Worm (Caenorhabditis elegans) whole organism, L1 larva: ENCODE data around the gene wht-7.

Source experiments
- C04F5.9 ChIP-seq: sonication (generic microtip); optimal IDR thresholded peaks from 2 replicates; lab custom pipeline; 2016; ENCODE audit warnings: missing genetic modification characterization, missing compliant biosample characterization
- C34B4.2 ChIP-seq: sonication (generic microtip); optimal IDR thresholded peaks from 2 replicates; lab custom pipeline; 2017; ENCODE audit warnings: mild to moderate bottlenecking, missing genetic modification characterization, missing compliant biosample characterization
- aha-1 ChIP-seq: fragments of 150-350 bp; optimal IDR thresholded peaks from 2 replicates; lab custom pipeline; 2014; ENCODE audit warnings: missing biosample characterization, missing genetic modification characterization
- alr-1 ChIP-seq: fragments of 200-800 bp; sonication (Bioruptor generic); optimal IDR thresholded peaks from 2 replicates; lab custom pipeline; 2018; ENCODE audit warnings: borderline replicate concordance, mild to moderate bottlenecking, missing genetic modification characterization, missing compliant biosample characterization
- aly-2 ChIP-seq: fragments of 150-350 bp; optimal IDR thresholded peaks from 2 replicates; lab custom pipeline; 2014; ENCODE audit warnings: missing biosample characterization, missing genetic modification characterization
- ama-1 ChIP-seq: fragments of 150-350 bp; optimal IDR thresholded peaks from 2 replicates; lab custom pipeline; 2014
- blmp-1 ChIP-seq: fragments of 150-350 bp; optimal IDR thresholded peaks from 2 replicates; lab custom pipeline; 2014; ENCODE audit warnings: missing biosample characterization, missing genetic modification characterization
- ceh-8 ChIP-seq: fragments of 200-800 bp; sonication (Bioruptor generic); optimal IDR thresholded peaks from 2 replicates; lab custom pipeline; 2018; ENCODE audit warnings: mild to moderate bottlenecking, missing genetic modification characterization, moderate library complexity, missing compliant biosample characterization
- ceh-82 ChIP-seq, 3 experiments: fragments of 150-350 bp in 1 of 3; sonication (generic microtip) in 2 of 3; optimal IDR thresholded peaks; 2 replicates each; lab custom pipeline; 2014 to 2017; ENCODE audit warnings: missing biosample characterization in 3 of 3, missing genetic modification characterization in 3 of 3
- dpl-1 ChIP-seq, 3 experiments: fragments of 150-350 bp in 2 of 3; sonication (generic microtip) in 1 of 3; optimal IDR thresholded peaks; 2 replicates each; lab custom pipeline; 2014 to 2017; ENCODE audit warnings: missing biosample characterization in 3 of 3, missing genetic modification characterization in 3 of 3, missing genetic modification reagents in 3 of 3
- dsc-1 ChIP-seq: sonication (generic microtip); optimal IDR thresholded peaks from 2 replicates; lab custom pipeline; 2016; ENCODE audit warnings: mild to moderate bottlenecking, missing genetic modification characterization, missing compliant biosample characterization
- efl-1 ChIP-seq, 4 experiments: fragments of 150-350 bp; optimal IDR thresholded peaks in 3 of 4; peaks in 1 of 4; 1 replicate in 1 of 4; 2 replicates in 3 of 4; lab custom pipeline; 2014; ENCODE audit warnings: missing biosample characterization in 2 of 4, missing genetic modification characterization in 2 of 4, missing genetic modification reagents in 2 of 4
- efl-3 ChIP-seq: fragments of 200-800 bp; sonication (Bioruptor generic); optimal IDR thresholded peaks from 2 replicates; lab custom pipeline; 2018; ENCODE audit warnings: mild to moderate bottlenecking, missing genetic modification characterization, missing compliant biosample characterization
- egl-13 ChIP-seq: sonication (generic microtip); optimal IDR thresholded peaks from 2 replicates; lab custom pipeline; 2016; ENCODE audit warnings: missing genotype, missing genetic modification reagents, missing genetic modification characterization, missing compliant biosample characterization
- egl-27 ChIP-seq, 2 experiments: fragments of 150-350 bp in 1 of 2; sonication (generic microtip); optimal IDR thresholded peaks; 3 replicates each; lab custom pipeline; 2017 to 2018; ENCODE audit warnings: missing biosample characterization in 2 of 2, missing genetic modification characterization in 2 of 2, missing genetic modification reagents in 2 of 2
- elt-2 ChIP-seq: sonication (generic microtip); optimal IDR thresholded peaks from 2 replicates; lab custom pipeline; 2016; ENCODE audit warnings: missing genetic modification characterization, mild to moderate bottlenecking, inconsistent platforms, missing compliant biosample characterization, missing genetic modification reagents
- elt-3 ChIP-seq, 6 experiments: fragments of 150-350 bp in 1 of 6; sonication (generic microtip); optimal IDR thresholded peaks; 2 replicates each; lab custom pipeline; 2017 to 2018; ENCODE audit warnings: missing biosample characterization in 6 of 6, missing genetic modification characterization in 6 of 6, inconsistent platforms in 1 of 6
- fkh-10 ChIP-seq: sonication (generic microtip); optimal IDR thresholded peaks from 2 replicates; lab custom pipeline; 2017; ENCODE audit warnings: missing biosample characterization, missing genetic modification reagents, missing genetic modification characterization
- fkh-4 ChIP-seq: sonication (generic microtip); optimal IDR thresholded peaks from 2 replicates; lab custom pipeline; 2016; ENCODE audit warnings: missing compliant biosample characterization, missing genetic modification characterization, borderline replicate concordance
- fkh-8 ChIP-seq: sonication (generic microtip); optimal IDR thresholded peaks from 2 replicates; lab custom pipeline; 2016; ENCODE audit warnings: mild to moderate bottlenecking, missing genetic modification characterization, missing compliant biosample characterization
- fos-1 ChIP-seq: fragments of 150-350 bp; optimal IDR thresholded peaks from 2 replicates; lab custom pipeline; 2014; ENCODE audit warnings: missing biosample characterization, missing genetic modification characterization
- hpl-2 ChIP-seq: fragments of 150-350 bp; optimal IDR thresholded peaks from 2 replicates; lab custom pipeline; 2014; ENCODE audit warnings: missing biosample characterization, missing genetic modification reagents, missing genetic modification characterization
- irx-1 ChIP-seq: sonication (generic microtip); optimal IDR thresholded peaks from 2 replicates; lab custom pipeline; 2016; ENCODE audit warnings: missing genetic modification characterization, missing compliant biosample characterization
- isw-1 ChIP-seq: fragments of 200-800 bp; sonication (Bioruptor generic); IDR thresholded peaks from 2 replicates; pipeline ENCODE4 v1.3.6; 2022; ENCODE audit warnings: missing genetic modification characterization, missing compliant biosample characterization
- lin-14 ChIP-seq: fragments of 200-800 bp; sonication (Bioruptor generic); optimal IDR thresholded peaks from 2 replicates; lab custom pipeline; 2018; ENCODE audit warnings: mild to moderate bottlenecking, missing genetic modification characterization, moderate library complexity, missing compliant biosample characterization
- lin-15B ChIP-seq: fragments of 150-350 bp; sonication (generic microtip); optimal IDR thresholded peaks from 3 replicates; lab custom pipeline; 2014; ENCODE audit warnings: missing biosample characterization, missing genetic modification characterization
- lin-35 ChIP-seq, 2 experiments: fragments of 150-350 bp; optimal IDR thresholded peaks; 2 replicates each; lab custom pipeline; 2014; ENCODE audit warnings: missing biosample characterization in 2 of 2, missing genetic modification characterization in 2 of 2, missing genetic modification reagents in 2 of 2
- lsy-2 ChIP-seq, 2 experiments: fragments of 150-350 bp; optimal IDR thresholded peaks; 2 replicates each; lab custom pipeline; 2014; ENCODE audit warnings: missing biosample characterization in 2 of 2, missing genetic modification characterization in 2 of 2
- mef-2 ChIP-seq: fragments of 150-350 bp; optimal IDR thresholded peaks from 2 replicates; lab custom pipeline; 2014; ENCODE audit warnings: missing biosample characterization, missing genetic modification characterization
- nhr-11 ChIP-seq: fragments of 150-350 bp; optimal IDR thresholded peaks from 2 replicates; lab custom pipeline; 2014; ENCODE audit warnings: missing biosample characterization, missing genetic modification characterization
- nhr-12 ChIP-seq: sonication (generic microtip); optimal IDR thresholded peaks from 2 replicates; lab custom pipeline; 2017; ENCODE audit warnings: missing biosample characterization, missing genetic modification characterization
- nhr-19 ChIP-seq: fragments of 200-800 bp; sonication (Bioruptor generic); conservative IDR thresholded peaks from 2 replicates; pipeline ENCODE4 v1.3.6; 2022; ENCODE audit warnings: missing genetic modification characterization, missing compliant biosample characterization
- nhr-20 ChIP-seq: sonication (generic microtip); optimal IDR thresholded peaks from 2 replicates; lab custom pipeline; 2016; ENCODE audit warnings: mild to moderate bottlenecking, missing genetic modification characterization, missing compliant biosample characterization
- nhr-28 ChIP-seq: fragments of 150-350 bp; optimal IDR thresholded peaks from 2 replicates; lab custom pipeline; 2014; ENCODE audit warnings: missing biosample characterization, missing genetic modification characterization
- nhr-47 ChIP-seq: sonication (generic microtip); optimal IDR thresholded peaks from 2 replicates; lab custom pipeline; 2016; ENCODE audit warnings: mild to moderate bottlenecking, missing genetic modification characterization, moderate library complexity, missing compliant biosample characterization
- nhr-71 ChIP-seq: sonication (generic microtip); optimal IDR thresholded peaks from 2 replicates; lab custom pipeline; 2016; ENCODE audit warnings: mild to moderate bottlenecking, missing genetic modification characterization, moderate library complexity, missing compliant biosample characterization
- nhr-90 ChIP-seq: sonication (generic microtip); optimal IDR thresholded peaks from 2 replicates; lab custom pipeline; 2016; ENCODE audit warnings: mild to moderate bottlenecking, missing genetic modification characterization, missing compliant biosample characterization; ENCODE audit not compliant: poor library complexity
- rnt-1 ChIP-seq: sonication (generic microtip); optimal IDR thresholded peaks from 2 replicates; lab custom pipeline; 2016; ENCODE audit warnings: mild to moderate bottlenecking, missing genetic modification characterization, moderate library complexity, missing compliant biosample characterization
- skn-1 ChIP-seq: fragments of 150-350 bp; optimal IDR thresholded peaks from 2 replicates; lab custom pipeline; 2014; ENCODE audit warnings: missing biosample characterization, missing genetic modification characterization
- snu-23 ChIP-seq: sonication (generic microtip); optimal IDR thresholded peaks from 2 replicates; lab custom pipeline; 2016; ENCODE audit warnings: missing genetic modification characterization, missing compliant biosample characterization
- swsn-7 ChIP-seq: sonication (generic microtip); optimal IDR thresholded peaks from 2 replicates; lab custom pipeline; 2016; ENCODE audit warnings: missing genetic modification characterization, missing compliant biosample characterization
- tbx-2 ChIP-seq: sonication (generic microtip); optimal IDR thresholded peaks from 2 replicates; lab custom pipeline; 2016; ENCODE audit warnings: missing genetic modification characterization, missing compliant biosample characterization
- tlp-1 ChIP-seq: fragments of 150-350 bp; optimal IDR thresholded peaks from 2 replicates; lab custom pipeline; 2014; ENCODE audit warnings: missing biosample characterization, missing genetic modification characterization
- unc-130 ChIP-seq: fragments of 150-350 bp; optimal IDR thresholded peaks from 2 replicates; lab custom pipeline; 2017; ENCODE audit warnings: missing biosample characterization, missing genetic modification characterization, inconsistent platforms
- unc-86 ChIP-seq: sonication (generic microtip); optimal IDR thresholded peaks from 2 replicates; lab custom pipeline; 2016; ENCODE audit warnings: missing genetic modification characterization, missing compliant biosample characterization
- unc-98 ChIP-seq: fragments of 200-800 bp; sonication (Bioruptor generic); IDR thresholded peaks from 2 replicates; pipeline ENCODE4 v1.3.6; 2022; ENCODE audit warnings: missing genetic modification characterization, missing compliant biosample characterization
- xbp-1 ChIP-seq: sonication (generic microtip); optimal IDR thresholded peaks from 2 replicates; lab custom pipeline; 2016; ENCODE audit warnings: missing genetic modification characterization, missing compliant biosample characterization
- zag-1 ChIP-seq: fragments of 150-350 bp; optimal IDR thresholded peaks from 2 replicates; lab custom pipeline; 2014; ENCODE audit warnings: missing biosample characterization, missing genetic modification characterization
- zip-4 ChIP-seq: fragments of 200-800 bp; sonication (Bioruptor generic); optimal IDR thresholded peaks from 2 replicates; lab custom pipeline; 2018; ENCODE audit warnings: mild to moderate bottlenecking, missing genetic modification characterization, moderate library complexity, missing compliant biosample characterization

wht-7 gene

DNA sequence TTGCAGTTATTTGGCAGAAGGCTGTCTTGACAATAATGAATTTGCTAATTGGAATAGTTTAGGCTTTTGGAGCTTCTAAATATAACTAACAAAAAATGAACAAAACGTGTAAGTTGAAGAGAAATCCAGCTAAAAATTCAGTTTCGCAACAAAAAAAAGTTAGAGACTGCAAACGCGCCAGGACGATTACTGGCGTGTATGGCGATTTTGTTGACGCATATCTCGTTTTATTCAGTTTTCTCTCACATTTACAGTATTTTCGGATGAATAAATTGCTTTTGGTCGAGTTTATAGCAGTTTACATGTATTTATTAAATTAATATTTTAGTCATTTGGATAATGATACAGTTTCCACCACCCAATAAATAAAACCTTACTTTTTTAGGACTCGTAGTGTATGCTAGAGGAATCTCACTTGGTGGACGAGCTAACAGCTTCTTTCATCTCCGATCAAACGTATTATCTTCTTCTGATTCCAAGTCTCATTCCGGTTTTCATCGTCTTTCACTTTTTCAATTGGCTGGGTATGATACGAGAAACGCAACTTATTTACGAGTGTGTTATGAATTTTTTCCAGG is 23.7 kb upstream of the wht-7 start, which contains the start of the genes abcf-3 and F42A10.5 (continued):
- peak; percentile 57 for TF ChIP-seq fkh-10 (GFP tag; lab: Kevin White, UChicago)
- TF ChIP-seq hpl-2 (GFP tag; lab: Kevin White, UChicago): peak; percentile 38
- TF ChIP-seq fkh-4: peak; percentile 5
- peak; percentile 73 to 77 (median 76) for TF ChIP-seq dpl-1 (GFP tag; optimal IDR thresholded peaks at IDR 0.05; lab: Kevin White, UChicago)
- peak; percentile 83 for TF ChIP-seq rnt-1 (tag; lab: Kevin White, UChicago)
- TF ChIP-seq efl-3 (GFP tag; lab: Kevin White, UChicago): no peak
- TF ChIP-seq alr-1 (tag; lab: Kevin White, UChicago): no peak
- TF ChIP-seq nhr-12 (tag; lab: Kevin White, UChicago): no peak
- peak; percentile 21 for TF ChIP-seq zip-4 (GFP tag; lab: Kevin White, UChicago)
- peak; percentile 81 to 89 for TF ChIP-seq lsy-2 (tag; optimal IDR thresholded peaks at IDR 0.05; lab: Kevin White, UChicago)
- TF ChIP-seq C34B4.2 (tag; lab: Kevin White, UChicago): no peak
- TF ChIP-seq nhr-90 (tag; lab: Kevin White, UChicago): peak; percentile 64
- TF ChIP-seq xbp-1 (tag; lab: Kevin White, UChicago): peak; percentile 61
- peak; percentile 62 for TF ChIP-seq tbx-2 (tag; lab: Kevin White, UChicago)
- peak; percentile 61 for TF ChIP-seq isw-1 (GFP tag; lab: Robert Waterston, UW)
- TF ChIP-seq aha-1: peak; percentile 18
- no peak for TF ChIP-seq tlp-1 (tag; lab: Kevin White, UChicago)
- TF ChIP-seq elt-3 (tag; optimal IDR thresholded peaks at IDR 0.05; lab: Kevin White, UChicago): peak in 2 of 6 experiments; percentile 46 to 78
- peak; percentile 23 for TF ChIP-seq aly-2 (tag; lab: Kevin White, UChicago)
- peak; percentile 32 for TF ChIP-seq C04F5.9 (tag; lab: Kevin White, UChicago)
- no peak for TF ChIP-seq ceh-8 (GFP tag; lab: Kevin White, UChicago)
- peak; percentile 76 for TF ChIP-seq unc-130
- peak; percentile 78 for TF ChIP-seq snu-23 (GFP tag; lab: Kevin White, UChicago)
- peak; percentile 66 for TF ChIP-seq dsc-1 (tag; lab: Kevin White, UChicago)
- peak; percentile 59 for TF ChIP-seq blmp-1
- TF ChIP-seq fkh-8 (tag; lab: Kevin White, UChicago): peak; percentile 40
- TF ChIP-seq nhr-28 (tag; lab: Kevin White, UChicago): no peak
- TF ChIP-seq irx-1: peak; percentile 63
- TF ChIP-seq skn-1 (tag; lab: Kevin White, UChicago): peak; percentile 85
- peak; percentile 20 for TF ChIP-seq egl-13
- no peak for TF ChIP-seq mef-2 (tag; lab: Kevin White, UChicago)
- peak; percentile 45 for TF ChIP-seq elt-2
- TF ChIP-seq unc-98 (GFP tag; lab: Robert Waterston, UW): no peak
- TF ChIP-seq nhr-11 (tag; lab: Kevin White, UChicago): peak; percentile 5
- no peak for TF ChIP-seq egl-27 (tag; optimal IDR thresholded peaks at IDR 0.05; lab: Kevin White, UChicago)
- peak; percentile 37 for TF ChIP-seq unc-86 (tag; lab: Kevin White, UChicago)

DNA sequence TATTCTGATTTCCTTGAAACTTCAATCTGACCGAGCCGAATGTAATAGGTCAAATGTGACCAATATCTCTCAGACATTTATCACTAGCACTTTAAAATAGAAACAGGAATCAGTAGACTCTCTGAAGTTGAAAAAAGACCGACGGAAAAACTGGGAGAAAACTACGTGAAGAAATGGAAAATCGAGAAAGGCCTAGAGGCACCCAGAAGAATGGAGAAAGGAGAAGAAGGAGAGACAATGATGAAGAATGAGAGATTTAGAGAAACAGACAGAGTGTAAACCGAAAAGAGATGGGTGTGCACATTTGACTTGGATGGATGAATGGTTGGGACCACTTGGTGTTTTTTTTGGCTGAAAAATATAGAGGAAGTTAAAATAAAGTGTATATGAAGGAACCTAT is 20.6 kb upstream of the wht-7 start:
- TF ChIP-seq ceh-82 (tag; optimal IDR thresholded peaks at IDR 0.05; lab: Kevin White, UChicago) (peak in 2 of 3 experiments; percentile 5 to 67), efl-1 (optimal IDR thresholded peaks at IDR 0.05; lab: Kevin White, UChicago) (peak; percentile 25 to 30), efl-1 (GFP tag; optimal IDR thresholded peaks at IDR 0.05 in 1 of 2; lab: Kevin White, UChicago) (peak; percentile 8 to 29), aly-2 (tag; lab: Kevin White, UChicago) (peak; percentile 2), rnt-1 (tag; lab: Kevin White, UChicago) (peak; percentile 70), xbp-1 (tag; lab: Kevin White, UChicago) (peak; percentile 3), lin-15B (no peak), lin-35 (GFP tag; optimal IDR thresholded peaks at IDR 0.05; lab: Kevin White, UChicago) (peak in 1 of 2 experiments; percentile 34), swsn-7 (peak; percentile 40), nhr-47 (tag; lab: Kevin White, UChicago) (no peak), tlp-1 (tag; lab: Kevin White, UChicago) (no peak), skn-1 (tag; lab: Kevin White, UChicago) (peak; percentile 29), dsc-1 (tag; lab: Kevin White, UChicago) (peak; percentile 10), lsy-2 (tag; optimal IDR thresholded peaks at IDR 0.05; lab: Kevin White, UChicago) (peak; percentile 43 to 56), blmp-1 (peak; percentile 85), zag-1 (tag; lab: Kevin White, UChicago) (no peak), nhr-71 (tag; lab: Kevin White, UChicago) (peak; percentile 72), nhr-19 (GFP tag; lab: Robert Waterston, UW) (peak; percentile 36), snu-23 (GFP tag; lab: Kevin White, UChicago) (peak; percentile 76), ama-1 (lab: Kevin White, UChicago) (no peak), fos-1 (tag; lab: Kevin White, UChicago) (peak; percentile 25), dpl-1 (GFP tag; optimal IDR thresholded peaks at IDR 0.05; lab: Kevin White, UChicago) (peak in 1 of 3 experiments; percentile 26), lin-14 (GFP tag; lab: Kevin White, UChicago) (peak; percentile 84), nhr-20 (tag; lab: Kevin White, UChicago) (peak; percentile 60), nhr-11 (tag; lab: Kevin White, UChicago) (no peak)
